Worm (Caenorhabditis elegans): Measurements from ENCODE around the gene B0222.15.

DNA sequence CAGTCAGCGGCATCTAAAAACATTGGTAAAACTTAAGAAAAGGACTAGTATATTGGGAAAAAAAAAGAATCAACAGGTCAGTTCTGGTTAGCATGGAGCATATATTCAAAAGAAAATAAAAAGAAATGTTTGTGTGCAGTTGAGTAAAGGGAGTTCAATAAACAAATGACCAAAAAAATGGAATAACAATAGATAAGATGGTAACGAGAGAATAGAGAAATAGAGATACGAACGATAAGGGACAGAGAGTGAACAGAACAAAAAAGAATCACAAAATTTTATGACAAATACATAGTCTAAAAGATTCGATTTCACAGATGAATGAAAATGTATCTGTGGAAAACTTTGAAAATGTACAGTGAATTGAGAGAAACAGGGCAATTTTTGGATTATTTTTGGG is 16.4 kb upstream of the B0222.15 start, which contains the start of gene gad-3:
- TF ChIP-seq daf-19 (GFP tag; conservative IDR thresholded peaks at IDR 0.05) (no peak), F49E8.2 (tag; optimal IDR thresholded peaks at IDR 0.05; ENCODE audit: borderline replicate concordance) (no peak), ces-1 (GFP tag; optimal IDR thresholded peaks at IDR 0.05) (no peak)

Measured in whole organism, L4 larva.